Fruit fly (Drosophila melanogaster): ENCODE data around the gene Kr-h2.

dm6 chr2L:6034344-6034743 is 36.4 kb upstream of the Kr-h2 start, which contains the start of gene CG9109:
- TF ChIP-seq insv (optimal IDR thresholded peaks at IDR 0.05) (no peak), psq (optimal IDR thresholded peaks at IDR 0.05) (no peak), h (optimal IDR thresholded peaks at IDR 0.05) (no peak), ttk (optimal IDR thresholded peaks at IDR 0.05) (no peak), Myc (optimal IDR thresholded peaks at IDR 0.05) (no peak)

Measured in Kc167 (cell line).